Fruit fly (Drosophila melanogaster) whole organism, pupa: Measurements from ENCODE around the gene spas.

Experiments
- CG10348 ChIP-seq: fragments of 200-800 bp; sonication (Bioruptor generic); IDR thresholded peaks from 2 replicates; pipeline ENCODE4 v1.3.6; 2022; ENCODE audit warnings: missing biosample characterization, missing genetic modification characterization
- CG12605 ChIP-seq: fragments of 200-800 bp; sonication (Bioruptor generic); IDR thresholded peaks from 2 replicates; pipeline ENCODE4 v1.3.6; 2022; ENCODE audit warnings: missing biosample characterization, missing genetic modification characterization
- CG13204 ChIP-seq: fragments of 200-800 bp; sonication (Bioruptor generic); optimal IDR thresholded peaks from 2 replicates; lab custom pipeline; 2018; ENCODE audit warnings: missing biosample characterization, mild to moderate bottlenecking, missing genetic modification characterization, moderate library complexity
- CG14655 ChIP-seq: fragments of 200-800 bp; sonication (Bioruptor generic); optimal IDR thresholded peaks from 3 replicates; lab custom pipeline; 2017; ENCODE audit warnings: mild to moderate bottlenecking, missing biosample characterization, missing genetic modification reagents, missing genetic modification characterization
- CG15710 ChIP-seq: fragments of 200-800 bp; sonication (Bioruptor generic); optimal IDR thresholded peaks from 2 replicates; lab custom pipeline; 2018; ENCODE audit warnings: missing biosample characterization, mild to moderate bottlenecking, missing genetic modification characterization, moderate library complexity
- CG17806 ChIP-seq: fragments of 200-800 bp; sonication (Bioruptor generic); optimal IDR thresholded peaks from 2 replicates; lab custom pipeline; 2018; ENCODE audit warnings: missing biosample characterization, mild to moderate bottlenecking, missing genetic modification characterization, moderate library complexity
- CG32121 ChIP-seq: fragments of 200-800 bp; sonication (Bioruptor generic); IDR thresholded peaks from 2 replicates; pipeline ENCODE4 v1.3.6; 2022; ENCODE audit warnings: missing biosample characterization, missing genetic modification characterization
- CG34367 ChIP-seq: fragments of 200-800 bp; sonication (Bioruptor generic); optimal IDR thresholded peaks from 2 replicates; lab custom pipeline; 2018; ENCODE audit warnings: missing biosample characterization, mild to moderate bottlenecking, missing genetic modification characterization
- CG4496 ChIP-seq: fragments of 200-800 bp; sonication (Bioruptor generic); IDR thresholded peaks from 3 replicates; pipeline ENCODE4 v1.3.6; 2022; ENCODE audit warnings: missing biosample characterization, missing genetic modification characterization
- CG8159 ChIP-seq: fragments of 200-800 bp; sonication (Bioruptor generic); optimal IDR thresholded peaks from 3 replicates; lab custom pipeline; 2018; ENCODE audit warnings: missing biosample characterization, mild to moderate bottlenecking, missing genetic modification characterization, moderate library complexity
- CG8301 ChIP-seq: fragments of 200-800 bp; sonication (Bioruptor generic); optimal IDR thresholded peaks from 2 replicates; lab custom pipeline; 2018; ENCODE audit warnings: missing biosample characterization, mild to moderate bottlenecking, missing genetic modification characterization
- CG9948 ChIP-seq: fragments of 200-800 bp; sonication (Bioruptor generic); optimal IDR thresholded peaks from 2 replicates; lab custom pipeline; 2018; ENCODE audit warnings: missing biosample characterization, mild to moderate bottlenecking, missing genetic modification characterization, moderate library complexity
- D1 ChIP-seq: fragments of 200-800 bp; sonication (Bioruptor generic); optimal IDR thresholded peaks from 2 replicates; lab custom pipeline; 2018; ENCODE audit warnings: missing biosample characterization, mild to moderate bottlenecking, missing genetic modification characterization, moderate library complexity
- EcR ChIP-seq: fragments of 200-800 bp; sonication (Bioruptor generic); optimal IDR thresholded peaks from 3 replicates; lab custom pipeline; 2019; ENCODE audit warnings: missing biosample characterization, missing genetic modification characterization, mild to moderate bottlenecking, moderate library complexity, missing genetic modification reagents
- Ets98B ChIP-seq: fragments of 200-800 bp; sonication (Bioruptor generic); IDR thresholded peaks from 2 replicates; pipeline ENCODE4 v1.3.6; 2022; ENCODE audit warnings: missing biosample characterization, missing genetic modification characterization
- Pif1A ChIP-seq: fragments of 200-800 bp; sonication (Bioruptor generic); optimal IDR thresholded peaks from 3 replicates; lab custom pipeline; 2016; ENCODE audit warnings: missing biosample characterization, missing genetic modification characterization
- Pif1B ChIP-seq: fragments of 200-800 bp; sonication (Bioruptor generic); optimal IDR thresholded peaks from 3 replicates; lab custom pipeline; 2016; ENCODE audit warnings: missing biosample characterization, missing genetic modification characterization
- Snoo ChIP-seq: fragments of 200-800 bp; sonication (Bioruptor generic); optimal IDR thresholded peaks from 3 replicates; lab custom pipeline; 2017; ENCODE audit warnings: missing biosample characterization, mild to moderate bottlenecking, missing genetic modification characterization, inconsistent platforms
- fd96Ca ChIP-seq: fragments of 200-800 bp; sonication (Bioruptor generic); IDR thresholded peaks from 3 replicates; pipeline ENCODE4 v1.3.6; 2022; ENCODE audit warnings: missing biosample characterization, missing genetic modification characterization
- gl ChIP-seq: fragments of 200-800 bp; sonication (Bioruptor generic); optimal IDR thresholded peaks from 2 replicates; lab custom pipeline; 2018; ENCODE audit warnings: missing biosample characterization, mild to moderate bottlenecking, missing genetic modification characterization
- rn ChIP-seq: fragments of 200-800 bp; sonication (Bioruptor generic); IDR thresholded peaks from 2 replicates; pipeline ENCODE4 v1.3.6; 2022; ENCODE audit warnings: missing biosample characterization, missing genetic modification characterization

Gene spas

DNA sequence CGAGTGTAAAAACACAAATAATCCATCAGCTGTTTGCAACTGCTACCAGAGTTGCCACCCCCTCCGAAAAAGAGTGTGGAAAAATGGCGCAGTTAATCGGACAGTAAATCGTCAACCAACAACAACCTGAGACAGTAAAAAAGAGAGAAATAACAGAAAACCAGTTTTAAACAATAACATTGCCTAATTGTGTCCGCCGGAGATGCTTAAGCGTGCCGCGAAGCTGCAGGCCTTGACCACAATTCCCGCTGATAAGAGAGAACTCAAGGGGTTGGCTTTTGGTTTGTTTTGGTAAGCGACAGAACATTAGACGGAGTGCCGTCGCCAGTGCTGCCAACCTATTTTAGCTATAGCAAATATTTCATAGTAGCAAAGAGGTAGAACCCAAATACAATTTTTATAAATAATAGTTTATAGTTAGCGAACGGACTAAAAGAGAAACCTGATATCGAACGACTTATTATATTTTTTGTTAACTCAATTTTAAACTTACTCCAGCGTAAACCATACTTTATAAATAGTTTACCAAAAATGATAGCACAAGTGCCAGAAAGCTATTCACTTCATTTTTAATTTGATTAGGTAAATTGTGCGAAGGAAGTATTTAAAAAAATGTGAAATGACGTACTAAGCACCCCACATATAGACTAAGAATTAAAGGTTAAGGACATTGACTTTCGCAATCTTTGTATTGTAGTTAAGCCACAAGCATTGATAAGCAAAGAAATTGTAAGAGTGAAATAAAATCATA is 12.8 kb downstream of the spas start, which contains the start of the genes Atg6 and Pisd:
Atg6 (minus strand) TSS at position 93 of the 751 bp plus-strand sequence.
Pisd (plus strand) TSS at position 94 of the 751 bp plus-strand sequence.
- TF ChIP-seq CG17806 (tag; lab: Kevin White, UChicago) (no peak), fd96Ca (GFP tag; lab: Robert Waterston, UW) (no peak), Ets98B (GFP tag; lab: Robert Waterston, UW) (peak; percentile 16; the same call in 1 of the 2 replicates), CG12605 (GFP tag; lab: Robert Waterston, UW) (0 out of 2 replicates have a peak, but pooled peaks have one; percentile 9), CG10348 (GFP tag; lab: Robert Waterston, UW) (no peak), CG8301 (tag; lab: Kevin White, UChicago) (no peak), CG9948 (tag; lab: Kevin White, UChicago) (no peak), gl (tag; lab: Kevin White, UChicago) (no peak), Pif1A (GFP tag; lab: Kevin White, UChicago) (no peak), CG32121 (GFP tag; lab: Robert Waterston, UW) (no peak), rn (no peak), EcR (GFP tag; lab: Kevin White, UChicago) (peak; percentile 41), CG34367 (no peak), CG8159 (tag; lab: Kevin White, UChicago) (peak; percentile 20), CG13204 (GFP tag; lab: Kevin White, UChicago) (no peak), Snoo (tag; lab: Kevin White, UChicago) (peak; percentile 6), CG15710 (tag; lab: Kevin White, UChicago) (peak; percentile 15), CG14655 (GFP tag; lab: Kevin White, UChicago) (no peak), CG4496 (GFP tag; lab: Robert Waterston, UW) (0 out of 3 replicates have a peak, but pooled peaks have one; percentile 27), D1 (no peak), Pif1B (GFP tag; lab: Kevin White, UChicago) (no peak)

DNA sequence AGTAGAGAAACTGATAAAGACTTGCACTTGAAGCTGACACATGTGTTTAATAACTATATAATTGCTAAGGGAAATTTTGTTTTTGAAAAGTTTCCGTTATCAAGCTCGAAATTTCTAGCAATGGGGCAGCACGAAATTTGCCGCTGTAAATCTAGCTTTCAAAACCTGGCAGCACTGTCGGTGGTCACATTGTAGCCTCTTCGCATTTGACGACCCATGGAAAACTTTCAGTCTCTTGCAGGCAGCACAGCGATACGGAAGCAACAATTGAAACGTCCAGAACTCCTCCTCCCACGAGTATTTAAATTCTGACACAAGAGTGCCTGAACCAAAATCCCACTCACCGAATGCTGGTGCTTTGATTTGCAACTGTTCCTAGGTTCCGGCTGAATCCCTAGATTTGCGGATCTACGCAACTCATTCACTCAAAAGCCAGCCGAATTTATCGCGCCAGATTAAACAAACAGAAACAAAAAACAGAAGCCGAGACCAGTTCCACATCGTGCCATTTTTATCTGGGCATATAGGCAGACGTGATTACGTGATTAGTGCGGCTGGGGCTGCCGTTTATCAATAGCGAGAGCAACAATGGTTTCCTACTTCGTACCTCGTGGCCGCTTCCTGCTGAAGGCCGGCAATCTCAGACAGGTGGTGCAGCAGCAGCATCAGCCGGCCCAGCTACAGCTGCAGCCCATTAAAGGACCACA is 13.6 kb downstream of the spas start:
- TF ChIP-seq CG34367 (no peak), CG15710 (tag; lab: Kevin White, UChicago) (no peak), CG13204 (GFP tag; lab: Kevin White, UChicago) (no peak), CG32121 (GFP tag; lab: Robert Waterston, UW) (0 out of 2 replicates have a peak, but pooled peaks have one; percentile 19), gl (tag; lab: Kevin White, UChicago) (no peak), EcR (GFP tag; lab: Kevin White, UChicago) (peak; percentile 7), D1 (no peak), fd96Ca (GFP tag; lab: Robert Waterston, UW) (peak; percentile 47; the same call in 1 of the 3 replicates)
- TF ChIP-seq, all 21 proteins: peak for 3

DNA sequence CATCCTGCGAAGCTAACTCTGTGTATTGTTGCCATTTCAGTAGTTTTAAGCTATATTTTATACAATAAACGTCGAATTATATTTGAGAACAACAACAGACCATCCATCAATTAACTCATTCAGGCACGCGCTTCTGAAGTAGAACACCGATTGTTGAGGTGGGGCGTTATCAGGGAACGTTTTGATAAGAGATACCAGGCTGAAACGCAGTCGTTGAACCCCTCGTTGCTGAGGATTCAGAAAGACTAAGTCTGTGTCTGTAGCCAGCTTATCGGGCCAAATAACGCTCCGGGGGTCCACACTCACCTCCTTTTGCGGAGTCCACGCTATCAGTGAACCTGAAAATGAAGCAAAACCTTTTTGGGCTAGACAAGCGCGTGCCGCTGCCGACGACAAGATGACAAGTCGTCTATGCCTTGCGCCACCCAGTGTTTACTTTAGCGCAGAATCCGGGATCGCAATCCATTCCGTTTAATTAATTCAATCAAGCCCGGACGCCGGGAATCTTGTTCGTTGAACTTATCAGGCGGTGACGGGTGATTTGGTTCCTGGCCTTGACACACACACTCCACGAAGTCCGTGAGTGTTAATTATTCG is 15.6 kb downstream of the spas start:
- TF ChIP-seq EcR (GFP tag; lab: Kevin White, UChicago) (peak; percentile 89), CG8301 (tag; lab: Kevin White, UChicago) (no peak), Ets98B (GFP tag; lab: Robert Waterston, UW) (peak; percentile 76), Pif1B (GFP tag; lab: Kevin White, UChicago) (no peak), CG15710 (tag; lab: Kevin White, UChicago) (no peak), CG10348 (GFP tag; lab: Robert Waterston, UW) (no peak), Snoo (tag; lab: Kevin White, UChicago) (no peak), CG12605 (GFP tag; lab: Robert Waterston, UW) (no peak)

DNA sequence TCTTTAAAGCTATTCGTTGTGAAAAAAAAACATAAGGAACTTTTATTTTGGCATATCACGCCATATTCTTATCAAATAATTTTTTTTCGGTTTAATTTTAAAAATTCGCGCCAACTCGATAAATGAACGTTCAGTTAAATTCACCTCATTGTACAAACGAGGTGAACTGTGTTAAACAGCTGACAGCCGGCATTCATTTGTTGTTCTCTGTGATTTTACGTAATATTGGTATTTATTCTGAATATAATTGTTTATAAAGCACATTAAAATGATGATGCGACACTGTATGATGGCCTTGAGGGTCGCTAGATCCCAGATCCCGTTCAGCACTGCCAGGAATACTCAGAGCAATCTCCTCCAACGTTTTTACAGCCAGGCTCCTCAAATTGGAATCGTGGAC is 16.2 kb downstream of the spas start, which contains the start of gene CG6000:
CG6000 (plus strand) TSS at position 165 of the 400 bp plus-strand sequence.
- TF ChIP-seq Snoo (tag; lab: Kevin White, UChicago) (no peak), D1 (no peak), CG10348 (GFP tag; lab: Robert Waterston, UW) (no peak), CG17806 (tag; lab: Kevin White, UChicago) (no peak), Pif1B (GFP tag; lab: Kevin White, UChicago) (no peak)

DNA sequence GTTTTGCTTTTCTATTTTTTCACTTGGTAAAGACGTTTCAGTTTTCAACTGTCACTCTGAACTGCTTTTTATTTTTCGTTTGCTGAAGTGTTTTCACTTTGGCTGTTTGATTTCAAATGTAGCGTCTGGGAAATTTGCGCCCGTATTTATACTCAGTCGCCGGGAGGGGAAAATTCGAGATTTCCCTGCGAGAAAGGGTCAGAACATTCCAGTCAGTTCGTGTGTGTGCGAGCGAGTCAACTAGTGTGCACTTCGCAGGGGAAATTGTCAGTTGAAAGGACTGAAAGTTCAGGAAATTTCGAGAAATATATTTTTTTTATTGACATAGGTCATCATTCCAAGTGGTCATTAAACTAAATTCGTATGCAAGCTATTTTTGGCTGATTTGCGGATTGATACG is 19.2 kb downstream of the spas start, which contains the start of gene Hsp68:
Hsp68 (minus strand) TSS at position 123 of the 400 bp plus-strand sequence.
- TF ChIP-seq CG17806 (tag; lab: Kevin White, UChicago) (no peak), CG15710 (tag; lab: Kevin White, UChicago) (peak; percentile 10), CG8159 (tag; lab: Kevin White, UChicago) (no peak), Pif1A (GFP tag; lab: Kevin White, UChicago) (no peak), CG13204 (GFP tag; lab: Kevin White, UChicago) (no peak), fd96Ca (GFP tag; lab: Robert Waterston, UW) (no peak), rn (no peak), Snoo (tag; lab: Kevin White, UChicago) (no peak), Ets98B (GFP tag; lab: Robert Waterston, UW) (no peak), D1 (no peak), CG34367 (no peak), EcR (GFP tag; lab: Kevin White, UChicago) (peak; percentile 88), CG10348 (GFP tag; lab: Robert Waterston, UW) (no peak), Pif1B (GFP tag; lab: Kevin White, UChicago) (no peak), gl (tag; lab: Kevin White, UChicago) (peak; percentile 1), CG8301 (tag; lab: Kevin White, UChicago) (no peak), CG12605 (GFP tag; lab: Robert Waterston, UW) (no peak), CG14655 (GFP tag; lab: Kevin White, UChicago) (no peak), CG32121 (GFP tag; lab: Robert Waterston, UW) (peak; percentile 15; the same call in 1 of the 2 replicates)
